Worm (Caenorhabditis elegans) whole organism, L1 larva: Measurements from ENCODE around the gene rbm-28.

Source experiments
- C04F5.9 ChIP-seq: sonication (generic microtip); optimal IDR thresholded peaks from 2 replicates; lab custom pipeline; 2016; ENCODE audit warnings: missing genetic modification characterization, missing compliant biosample characterization
- C34B4.2 ChIP-seq: sonication (generic microtip); optimal IDR thresholded peaks from 2 replicates; lab custom pipeline; 2017; ENCODE audit warnings: mild to moderate bottlenecking, missing genetic modification characterization, missing compliant biosample characterization
- F16B12.6 ChIP-seq: fragments of 150-350 bp; optimal IDR thresholded peaks from 2 replicates; lab custom pipeline; 2014; ENCODE audit warnings: missing biosample characterization, missing genetic modification characterization
- Y116A8C.19 ChIP-seq: sonication (generic microtip); optimal IDR thresholded peaks from 2 replicates; lab custom pipeline; 2016; ENCODE audit warnings: missing compliant biosample characterization, missing genetic modification characterization, borderline replicate concordance
- ama-1 ChIP-seq: fragments of 150-350 bp; optimal IDR thresholded peaks from 2 replicates; lab custom pipeline; 2014
- blmp-1 ChIP-seq: fragments of 150-350 bp; optimal IDR thresholded peaks from 2 replicates; lab custom pipeline; 2014; ENCODE audit warnings: missing biosample characterization, missing genetic modification characterization
- ceh-8 ChIP-seq: fragments of 200-800 bp; sonication (Bioruptor generic); optimal IDR thresholded peaks from 2 replicates; lab custom pipeline; 2018; ENCODE audit warnings: mild to moderate bottlenecking, missing genetic modification characterization, moderate library complexity, missing compliant biosample characterization
- ceh-88 ChIP-seq: fragments of 200-800 bp; sonication (Bioruptor generic); IDR thresholded peaks from 2 replicates; pipeline ENCODE4 v1.3.6; 2022; ENCODE audit warnings: missing genetic modification characterization, missing compliant biosample characterization
- ceh-90 ChIP-seq: sonication (generic microtip); optimal IDR thresholded peaks from 2 replicates; lab custom pipeline; 2016; ENCODE audit warnings: missing genetic modification characterization, missing compliant biosample characterization
- dpl-1 ChIP-seq, 3 experiments: fragments of 150-350 bp in 2 of 3; sonication (generic microtip) in 1 of 3; optimal IDR thresholded peaks; 2 replicates each; lab custom pipeline; 2014 to 2017; ENCODE audit warnings: missing biosample characterization in 3 of 3, missing genetic modification characterization in 3 of 3, missing genetic modification reagents in 3 of 3
- dsc-1 ChIP-seq: sonication (generic microtip); optimal IDR thresholded peaks from 2 replicates; lab custom pipeline; 2016; ENCODE audit warnings: mild to moderate bottlenecking, missing genetic modification characterization, missing compliant biosample characterization
- efl-1 ChIP-seq, 4 experiments: fragments of 150-350 bp; optimal IDR thresholded peaks in 3 of 4; peaks in 1 of 4; 1 replicate in 1 of 4; 2 replicates in 3 of 4; lab custom pipeline; 2014; ENCODE audit warnings: missing biosample characterization in 2 of 4, missing genetic modification characterization in 2 of 4, missing genetic modification reagents in 2 of 4
- elt-3 ChIP-seq, 6 experiments: fragments of 150-350 bp in 1 of 6; sonication (generic microtip); optimal IDR thresholded peaks; 2 replicates each; lab custom pipeline; 2017 to 2018; ENCODE audit warnings: missing biosample characterization in 6 of 6, missing genetic modification characterization in 6 of 6, inconsistent platforms in 1 of 6
- fkh-10 ChIP-seq: sonication (generic microtip); optimal IDR thresholded peaks from 2 replicates; lab custom pipeline; 2017; ENCODE audit warnings: missing biosample characterization, missing genetic modification reagents, missing genetic modification characterization
- fkh-4 ChIP-seq: sonication (generic microtip); optimal IDR thresholded peaks from 2 replicates; lab custom pipeline; 2016; ENCODE audit warnings: missing compliant biosample characterization, missing genetic modification characterization, borderline replicate concordance
- fkh-8 ChIP-seq: sonication (generic microtip); optimal IDR thresholded peaks from 2 replicates; lab custom pipeline; 2016; ENCODE audit warnings: mild to moderate bottlenecking, missing genetic modification characterization, missing compliant biosample characterization
- hpl-2 ChIP-seq: fragments of 150-350 bp; optimal IDR thresholded peaks from 2 replicates; lab custom pipeline; 2014; ENCODE audit warnings: missing biosample characterization, missing genetic modification reagents, missing genetic modification characterization
- isw-1 ChIP-seq: fragments of 200-800 bp; sonication (Bioruptor generic); IDR thresholded peaks from 2 replicates; pipeline ENCODE4 v1.3.6; 2022; ENCODE audit warnings: missing genetic modification characterization, missing compliant biosample characterization
- jun-1 ChIP-seq: fragments of 150-350 bp; optimal IDR thresholded peaks from 2 replicates; lab custom pipeline; 2014; ENCODE audit warnings: missing biosample characterization, missing genetic modification reagents, missing genetic modification characterization
- lin-14 ChIP-seq: fragments of 200-800 bp; sonication (Bioruptor generic); optimal IDR thresholded peaks from 2 replicates; lab custom pipeline; 2018; ENCODE audit warnings: mild to moderate bottlenecking, missing genetic modification characterization, moderate library complexity, missing compliant biosample characterization
- lin-35 ChIP-seq, 2 experiments: fragments of 150-350 bp; optimal IDR thresholded peaks; 2 replicates each; lab custom pipeline; 2014; ENCODE audit warnings: missing biosample characterization in 2 of 2, missing genetic modification characterization in 2 of 2, missing genetic modification reagents in 2 of 2
- lir-3 ChIP-seq: sonication (generic microtip); optimal IDR thresholded peaks from 2 replicates; lab custom pipeline; 2016; ENCODE audit warnings: mild to moderate bottlenecking, missing genetic modification characterization, moderate library complexity, missing compliant biosample characterization; ENCODE audit not compliant: poor library complexity
- lsy-2 ChIP-seq, 2 experiments: fragments of 150-350 bp; optimal IDR thresholded peaks; 2 replicates each; lab custom pipeline; 2014; ENCODE audit warnings: missing biosample characterization in 2 of 2, missing genetic modification characterization in 2 of 2
- mab-9 ChIP-seq: fragments of 200-800 bp; sonication (Bioruptor generic); IDR thresholded peaks from 2 replicates; pipeline ENCODE4 v1.3.6; 2022; ENCODE audit warnings: missing genetic modification reagents, missing genetic modification characterization, missing compliant biosample characterization
- mdl-1 ChIP-seq, 2 experiments: fragments of 150-350 bp; optimal IDR thresholded peaks; 2 replicates each; lab custom pipeline; 2014 to 2017; ENCODE audit warnings: missing biosample characterization in 2 of 2, missing genetic modification characterization in 2 of 2, inconsistent platforms in 1 of 2
- mef-2 ChIP-seq: fragments of 150-350 bp; optimal IDR thresholded peaks from 2 replicates; lab custom pipeline; 2014; ENCODE audit warnings: missing biosample characterization, missing genetic modification characterization
- mep-1 ChIP-seq: fragments of 150-350 bp; optimal IDR thresholded peaks from 2 replicates; lab custom pipeline; 2014; ENCODE audit warnings: missing biosample characterization, missing genetic modification characterization
- nhr-19 ChIP-seq: fragments of 200-800 bp; sonication (Bioruptor generic); conservative IDR thresholded peaks from 2 replicates; pipeline ENCODE4 v1.3.6; 2022; ENCODE audit warnings: missing genetic modification characterization, missing compliant biosample characterization
- nhr-20 ChIP-seq: sonication (generic microtip); optimal IDR thresholded peaks from 2 replicates; lab custom pipeline; 2016; ENCODE audit warnings: mild to moderate bottlenecking, missing genetic modification characterization, missing compliant biosample characterization
- nhr-77 ChIP-seq: fragments of 150-350 bp; optimal IDR thresholded peaks from 2 replicates; lab custom pipeline; 2014; ENCODE audit warnings: missing biosample characterization, missing genetic modification characterization
- nhr-85 ChIP-seq: sonication (generic microtip); peaks from one replicate; lab custom pipeline; 2016; ENCODE audit warnings: missing genetic modification characterization, inconsistent platforms, missing compliant biosample characterization
- pag-3 ChIP-seq: sonication (generic microtip); optimal IDR thresholded peaks from 2 replicates; lab custom pipeline; 2017; ENCODE audit warnings: missing genetic modification characterization, mild to moderate bottlenecking, missing compliant biosample characterization, antibody characterized with exemption, borderline replicate concordance; ENCODE audit not compliant: insufficient read depth
- snu-23 ChIP-seq: sonication (generic microtip); optimal IDR thresholded peaks from 2 replicates; lab custom pipeline; 2016; ENCODE audit warnings: missing genetic modification characterization, missing compliant biosample characterization
- sox-4 ChIP-seq: sonication (generic microtip); optimal IDR thresholded peaks from 2 replicates; lab custom pipeline; 2016; ENCODE audit warnings: missing genetic modification characterization, missing compliant biosample characterization
- sptf-1 ChIP-seq: fragments of 150-350 bp; optimal IDR thresholded peaks from 2 replicates; lab custom pipeline; 2014; ENCODE audit warnings: missing biosample characterization, missing genetic modification characterization
- tlp-1 ChIP-seq: fragments of 150-350 bp; optimal IDR thresholded peaks from 2 replicates; lab custom pipeline; 2014; ENCODE audit warnings: missing biosample characterization, missing genetic modification characterization
- unc-130 ChIP-seq: fragments of 150-350 bp; optimal IDR thresholded peaks from 2 replicates; lab custom pipeline; 2017; ENCODE audit warnings: missing biosample characterization, missing genetic modification characterization, inconsistent platforms
- unc-86 ChIP-seq: sonication (generic microtip); optimal IDR thresholded peaks from 2 replicates; lab custom pipeline; 2016; ENCODE audit warnings: missing genetic modification characterization, missing compliant biosample characterization
- vab-15 ChIP-seq: sonication (generic microtip); optimal IDR thresholded peaks from 2 replicates; lab custom pipeline; 2017; ENCODE audit warnings: missing genotype, mild to moderate bottlenecking, missing genetic modification characterization, missing compliant biosample characterization

Gene rbm-28

DNA sequence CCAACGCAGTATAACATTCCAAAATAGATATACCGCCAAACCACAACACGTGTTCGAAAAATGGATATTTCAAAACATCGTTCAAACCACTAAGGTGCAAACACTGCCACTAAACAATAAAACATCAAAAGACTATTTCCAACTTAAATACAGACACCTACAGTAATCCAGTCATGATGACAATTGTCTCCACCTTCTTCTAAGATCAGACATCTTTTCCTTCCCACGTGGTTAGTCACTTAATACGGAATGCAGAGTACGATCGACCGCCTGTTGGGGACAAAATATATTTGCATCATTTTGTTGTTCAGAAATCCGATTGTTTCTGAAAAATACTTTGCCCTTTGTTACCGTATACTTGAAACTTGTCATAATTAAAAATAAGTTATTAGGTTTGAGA lies 15.8 kb upstream of the rbm-28 start:
- no peak for TF ChIP-seq sptf-1
- no peak for TF ChIP-seq mab-9 (GFP tag; lab: Robert Waterston, UW)
- TF ChIP-seq nhr-20 (tag; lab: Kevin White, UChicago), result peak; percentile 82
- peak in 1 of 2 experiments; percentile 51 for TF ChIP-seq lin-35 (GFP tag; optimal IDR thresholded peaks at IDR 0.05; lab: Kevin White, UChicago)
- peak; percentile 24 for TF ChIP-seq snu-23
- TF ChIP-seq lsy-2 (tag; optimal IDR thresholded peaks at IDR 0.05; lab: Kevin White, UChicago), result peak in 1 of 2 experiments; percentile 43
- no peak for TF ChIP-seq fkh-10 (GFP tag; lab: Kevin White, UChicago)
- TF ChIP-seq mep-1 (tag; lab: Kevin White, UChicago), result no peak

ce11 chrII:14843016-14843415 lies 14.0 kb upstream of the rbm-28 start, which contains the start of gene cdh-7:
Gene cdh-7, plus strand, starts transcription at chrII:14843229.
- no peak for TF ChIP-seq fkh-4 (tag; lab: Kevin White, UChicago)
- TF ChIP-seq blmp-1 (tag; lab: Kevin White, UChicago), result peak; percentile 84
- no peak for TF ChIP-seq unc-86 (tag; lab: Kevin White, UChicago)

DNA sequence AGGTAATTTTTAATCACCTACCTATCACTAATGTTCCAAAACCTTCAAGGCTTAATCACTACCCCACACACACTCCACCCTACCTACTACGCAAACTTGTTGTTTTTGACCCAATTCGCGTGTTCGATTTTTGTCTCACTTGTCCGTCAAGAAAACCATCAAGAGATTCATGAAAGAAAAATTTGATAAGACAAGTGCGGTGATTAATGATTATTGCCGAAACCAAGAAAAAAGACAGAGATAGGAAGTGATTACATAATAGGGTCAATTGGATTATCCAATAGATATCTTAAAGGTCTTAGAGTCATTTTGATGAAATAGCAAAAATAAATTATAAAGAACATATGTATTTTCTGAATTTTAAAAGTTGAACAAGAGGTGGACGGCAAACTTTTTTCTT lies 12.8 kb upstream of the rbm-28 start:
- TF ChIP-seq mef-2 (tag; lab: Kevin White, UChicago) (no peak), nhr-19 (GFP tag; lab: Robert Waterston, UW) (no peak), blmp-1 (tag; lab: Kevin White, UChicago) (peak; percentile 86), mdl-1 (tag; optimal IDR thresholded peaks at IDR 0.05; lab: Kevin White, UChicago) (no peak), elt-3 (tag; optimal IDR thresholded peaks at IDR 0.05; lab: Kevin White, UChicago) (peak in 1 of 6 experiments; percentile 35), dsc-1 (tag; lab: Kevin White, UChicago) (no peak), dpl-1 (GFP tag; optimal IDR thresholded peaks at IDR 0.05; lab: Kevin White, UChicago) (no peak), Y116A8C.19 (no peak), isw-1 (GFP tag; lab: Robert Waterston, UW) (no peak), unc-130 (tag; lab: Kevin White, UChicago) (no peak), ceh-8 (GFP tag; lab: Kevin White, UChicago) (no peak)

- TF ChIP-seq lir-3 (tag; lab: Kevin White, UChicago) (no peak), efl-1 (optimal IDR thresholded peaks at IDR 0.05; lab: Kevin White, UChicago) (no peak), efl-1 (GFP tag; optimal IDR thresholded peaks at IDR 0.05 in 1 of 2; lab: Kevin White, UChicago) (peak in 1 of 2 experiments; percentile 76)
These were observed 7.2 kb upstream of the rbm-28 start for ce11 chrII:14849897-14850296.

- peak; percentile 79 for TF ChIP-seq nhr-20 (tag; lab: Kevin White, UChicago)
- TF ChIP-seq elt-3 (tag; optimal IDR thresholded peaks at IDR 0.05; lab: Kevin White, UChicago), result peak in 2 of 6 experiments; percentile 2 to 33
- TF ChIP-seq C04F5.9 (tag; lab: Kevin White, UChicago), result no peak
- no peak for TF ChIP-seq fkh-10 (GFP tag; lab: Kevin White, UChicago)
These were observed 5.6 kb upstream of the rbm-28 start, which contains the start of gene R05H10.1 for ce11 chrII:14851483-14851882. Gene R05H10.1, plus strand, starts transcription at chrII:14851816.

- no peak for TF ChIP-seq C34B4.2 (tag; lab: Kevin White, UChicago)
- TF ChIP-seq nhr-85 (tag; lab: Kevin White, UChicago), result peak; percentile 23
- TF ChIP-seq isw-1 (GFP tag; lab: Robert Waterston, UW), result no peak
- no peak for TF ChIP-seq vab-15 (tag; lab: Kevin White, UChicago)
- TF ChIP-seq nhr-19 (GFP tag; lab: Robert Waterston, UW), result no peak
- no peak for TF ChIP-seq mep-1 (tag; lab: Kevin White, UChicago)
- no peak for TF ChIP-seq sox-4 (tag; lab: Kevin White, UChicago)
These were observed 1.8 kb upstream of the rbm-28 start, which contains the start of gene R05H10.7 for ce11 chrII:14855229-14855628. Gene R05H10.7, plus strand, starts transcription at chrII:14855529.

- no peak for TF ChIP-seq ama-1 (lab: Kevin White, UChicago)
- TF ChIP-seq lin-35 (GFP tag; optimal IDR thresholded peaks at IDR 0.05; lab: Kevin White, UChicago), result no peak
- no peak for TF ChIP-seq hpl-2 (GFP tag; lab: Kevin White, UChicago)
- TF ChIP-seq dsc-1 (tag; lab: Kevin White, UChicago), result no peak
- no peak for TF ChIP-seq ceh-88
- TF ChIP-seq nhr-77 (tag; lab: Kevin White, UChicago), result no peak
- TF ChIP-seq lin-14, result no peak
- TF ChIP-seq lsy-2 (tag; optimal IDR thresholded peaks at IDR 0.05; lab: Kevin White, UChicago), result no peak
- no peak for TF ChIP-seq vab-15 (tag; lab: Kevin White, UChicago)
- no peak for TF ChIP-seq pag-3
- TF ChIP-seq tlp-1 (tag; lab: Kevin White, UChicago), result no peak
- no peak for TF ChIP-seq jun-1 (tag; lab: Kevin White, UChicago)
- TF ChIP-seq fkh-8 (tag; lab: Kevin White, UChicago), result no peak
- no peak for TF ChIP-seq ceh-90
- TF ChIP-seq F16B12.6, result no peak
These were observed 9.1 kb downstream of the rbm-28 start for ce11 chrII:14866156-14866555.
